Fruit fly (Drosophila melanogaster): Measurements from ENCODE around the gene sky.

dm6 chr2L:20878052-20878451, 40.7 kb downstream of the sky start:
- no peak for TF ChIP-seq CG8478 (optimal IDR thresholded peaks at IDR 0.05)
- no peak for TF ChIP-seq CTCF (optimal IDR thresholded peaks at IDR 0.05)

All from S2 (cell line).